Worm (Caenorhabditis elegans): Measurements from ENCODE around the gene abu-4.

- no peak for TF ChIP-seq nhr-237 (tag; optimal IDR thresholded peaks at IDR 0.05)
- TF ChIP-seq ama-1 (optimal IDR thresholded peaks at IDR 0.05) = no peak
- no peak for TF ChIP-seq blmp-1 (tag; optimal IDR thresholded peaks at IDR 0.05; ENCODE audit: insufficient read depth)
- TF ChIP-seq zag-1 (tag; optimal IDR thresholded peaks at IDR 0.05) = no peak
- no peak for TF ChIP-seq unc-55 (GFP tag; optimal IDR thresholded peaks at IDR 0.05)
- TF ChIP-seq skn-1 (tag; optimal IDR thresholded peaks at IDR 0.05) = no peak
- TF ChIP-seq mdl-1 (tag; optimal IDR thresholded peaks at IDR 0.05) = no peak
These were observed 32.0 kb upstream of the abu-4 start, which contains the start of gene cyp-33C3 for ce11 chrV:2242630-2243029.
